Fruit fly (Drosophila melanogaster) whole organism, embryonic: Measurements from ENCODE around the gene Mo25.

ENCODE experiments used
- CG6813 ChIP-seq: fragments of 200-800 bp; sonication (Bioruptor generic); optimal IDR thresholded peaks from 2 replicates; lab custom pipeline; 2017; ENCODE audit warnings: missing biosample characterization, missing genetic modification characterization, mild to moderate bottlenecking, moderate library complexity, missing genetic modification reagents
- Meics ChIP-seq: fragments of 200-800 bp; sonication (Bioruptor generic); optimal IDR thresholded peaks from 2 replicates; lab custom pipeline; 2017; ENCODE audit warnings: missing biosample characterization, mild to moderate bottlenecking, missing genetic modification characterization
- ci ChIP-seq: fragments of 200-800 bp; sonication (Bioruptor generic); IDR thresholded peaks from 3 replicates; pipeline ENCODE4 v1.3.6; 2022; ENCODE audit warnings: missing biosample characterization, missing genetic modification characterization
- h ChIP-seq: fragments of >200 bp; optimal IDR thresholded peaks from 2 replicates; lab custom pipeline; 2017
- run ChIP-seq: fragments of 200-800 bp; sonication (Bioruptor generic); optimal IDR thresholded peaks from 3 replicates; lab custom pipeline; 2018; ENCODE audit warnings: missing biosample characterization, mild to moderate bottlenecking, missing genetic modification characterization
- schlank ChIP-seq: fragments of 200-800 bp; sonication (Bioruptor generic); optimal IDR thresholded peaks from 2 replicates; lab custom pipeline; 2018; ENCODE audit warnings: missing biosample characterization, mild to moderate bottlenecking, missing genetic modification characterization
- zfh2 ChIP-seq: fragments of 200-800 bp; sonication (Bioruptor generic); optimal IDR thresholded peaks from 2 replicates; lab custom pipeline; 2016; ENCODE audit warnings: missing biosample characterization, missing genetic modification characterization

- TF ChIP-seq CG6813, result peak; percentile 2
- TF ChIP-seq Meics (GFP tag; lab: Kevin White, UChicago), result peak; percentile 29
- TF ChIP-seq schlank, result no peak
- TF ChIP-seq h (lab: Kevin White, UChicago), result no peak
- TF ChIP-seq run (tag; lab: Kevin White, UChicago), result peak; percentile 43
- TF ChIP-seq zfh2, result no peak
- TF ChIP-seq ci (GFP tag; lab: Robert Waterston, UW), result peak; percentile 85
These were observed 47.8 kb downstream of the Mo25 start for dm6 chr3L:16567495-16567894.
